Fruit fly (Drosophila melanogaster): ENCODE results near the gene CG8611.
A peak's percentile ranks its signal among the peaks of the same experiment; 100 is the strongest.

CG8611 gene

dm6 chrX:17423310-17423945 lies 1.5 kb upstream of the CG8611 start, which contains the start of gene ENGase (continued):
- TF ChIP-seq dmrt99B (tag; optimal IDR thresholded peaks at IDR 0.05) = no peak
- no peak for TF ChIP-seq CG3838 (GFP tag; optimal IDR thresholded peaks at IDR 0.05)
- no peak for TF ChIP-seq dpn (GFP tag; optimal IDR thresholded peaks at IDR 0.05)
- no peak for TF ChIP-seq Bteb2 (GFP tag; optimal IDR thresholded peaks at IDR 0.05)
- no peak for TF ChIP-seq tio (GFP tag; optimal IDR thresholded peaks at IDR 0.05)
- TF ChIP-seq C15 (GFP tag; IDR thresholded peaks at IDR 0.05) = no peak
- TF ChIP-seq CG6654 (GFP tag; optimal IDR thresholded peaks at IDR 0.05) = no peak
- TF ChIP-seq Side (GFP tag; optimal IDR thresholded peaks at IDR 0.05) = no peak
- TF ChIP-seq CG13894 (tag; optimal IDR thresholded peaks at IDR 0.05) = no peak
- TF ChIP-seq hb (GFP tag; IDR thresholded peaks at IDR 0.05; ENCODE audit: partially characterized antibody) = no peak
- TF ChIP-seq CG15696 (tag; optimal IDR thresholded peaks at IDR 0.05) = no peak
- TF ChIP-seq CG17328 (GFP tag; IDR thresholded peaks at IDR 0.05) = no peak
- TF ChIP-seq nerfin-2 (GFP tag; IDR thresholded peaks at IDR 0.05; ENCODE audit: partially characterized antibody) = no peak
- TF ChIP-seq B-H2 (GFP tag; optimal IDR thresholded peaks at IDR 0.05) = no peak
- TF ChIP-seq eve (GFP tag; optimal IDR thresholded peaks at IDR 0.05) = no peak
- no peak for TF ChIP-seq vfl (GFP tag; optimal IDR thresholded peaks at IDR 0.05)
- no peak for TF ChIP-seq Oli (tag; optimal IDR thresholded peaks at IDR 0.05)
- TF ChIP-seq CG10267 (tag; optimal IDR thresholded peaks at IDR 0.05) = peak; percentile 91
- no peak for TF ChIP-seq Adf1 (GFP tag; IDR thresholded peaks at IDR 0.05)
- no peak for TF ChIP-seq YL-1 (GFP tag; optimal IDR thresholded peaks at IDR 0.05)
- no peak for TF ChIP-seq vvl (GFP tag; IDR thresholded peaks at IDR 0.05)
- no peak for TF ChIP-seq Hr78 (GFP tag; optimal IDR thresholded peaks at IDR 0.05)
- TF ChIP-seq wor (GFP tag; IDR thresholded peaks at IDR 0.05) = no peak
- TF ChIP-seq tin (GFP tag; optimal IDR thresholded peaks at IDR 0.05) = no peak
- TF ChIP-seq CG15011 (GFP tag; optimal IDR thresholded peaks at IDR 0.05) = no peak
- no peak for TF ChIP-seq gro (GFP tag; optimal IDR thresholded peaks at IDR 0.05)
- no peak for TF ChIP-seq maf-S (GFP tag; optimal IDR thresholded peaks at IDR 0.05)
- no peak for TF ChIP-seq mld (GFP tag; IDR thresholded peaks at IDR 0.05; ENCODE audit: partially characterized antibody)
- no peak for TF ChIP-seq Jarid2 (GFP tag; optimal IDR thresholded peaks at IDR 0.05)
- TF ChIP-seq CG12071 (GFP tag; optimal IDR thresholded peaks at IDR 0.05) = no peak
- no peak for TF ChIP-seq fd96Cb (tag; optimal IDR thresholded peaks at IDR 0.05)
- TF ChIP-seq Myb (GFP tag; optimal IDR thresholded peaks at IDR 0.05) = peak; percentile 12
- TF ChIP-seq fd3F (GFP tag; optimal IDR thresholded peaks at IDR 0.05) = no peak
- no peak for TF ChIP-seq kay (GFP tag; optimal IDR thresholded peaks at IDR 0.05)
- no peak for TF ChIP-seq HmgZ (tag; optimal IDR thresholded peaks at IDR 0.05)
- no peak for TF ChIP-seq CG4617 (GFP tag; optimal IDR thresholded peaks at IDR 0.05; ENCODE audit: borderline replicate concordance)
- TF ChIP-seq CG9609 (GFP tag; optimal IDR thresholded peaks at IDR 0.05) = no peak
- no peak for TF ChIP-seq CG12299 (tag; optimal IDR thresholded peaks at IDR 0.05)
- TF ChIP-seq bigmax (GFP tag; optimal IDR thresholded peaks at IDR 0.05) = no peak
- TF ChIP-seq H2.0 (GFP tag; IDR thresholded peaks at IDR 0.05) = no peak
- TF ChIP-seq Dp (GFP tag; optimal IDR thresholded peaks at IDR 0.05) = peak; percentile 83
- no peak for TF ChIP-seq zen (tag; optimal IDR thresholded peaks at IDR 0.05)
- no peak for TF ChIP-seq fd64A (GFP tag; optimal IDR thresholded peaks at IDR 0.05)
- TF ChIP-seq cg (GFP tag; optimal IDR thresholded peaks at IDR 0.05) = no peak
- peak; percentile 54 for TF ChIP-seq kah (GFP tag; optimal IDR thresholded peaks at IDR 0.05)
- peak; percentile 41; the same call in 1 of the 2 replicates for TF ChIP-seq CG9932 (GFP tag; IDR thresholded peaks at IDR 0.05)
- TF ChIP-seq Antp (GFP tag; optimal IDR thresholded peaks at IDR 0.05) = no peak
- TF ChIP-seq Doc3 (GFP tag; IDR thresholded peaks at IDR 0.05; ENCODE audit: partially characterized antibody) = no peak
- TF ChIP-seq ase (GFP tag; IDR thresholded peaks at IDR 0.05) = no peak
- no peak for TF ChIP-seq Aef1 (GFP tag; IDR thresholded peaks at IDR 0.05)
